Fruit fly (Drosophila melanogaster): ENCODE data around the gene CG6753.

- TF ChIP-seq CG33017 (tag; optimal IDR thresholded peaks at IDR 0.05) = no peak
- no peak for TF ChIP-seq Hr96 (GFP tag; optimal IDR thresholded peaks at IDR 0.05)
- TF ChIP-seq CG7045 (GFP tag; optimal IDR thresholded peaks at IDR 0.05) = no peak
Observed at dm6 chr3R:12622778-12623177, 19.5 kb downstream of the CG6753 start.

Measured in whole organism, adult.